Worm (Caenorhabditis elegans): Measurements from ENCODE around the gene tag-290.

Gene tag-290

ce11 chrV:11605227-11605626 lies 7.9 kb upstream of the tag-290 start:
- TF ChIP-seq nhr-20 (tag; optimal IDR thresholded peaks at IDR 0.05) (no peak), ceh-82 (tag; optimal IDR thresholded peaks at IDR 0.05) (peak in 1 of 3 experiments; percentile 10), egl-27 (tag; optimal IDR thresholded peaks at IDR 0.05) (no peak), nhr-77 (tag; optimal IDR thresholded peaks at IDR 0.05) (peak; percentile 32)

ce11 chrV:11606424-11606823 lies 6.7 kb upstream of the tag-290 start, which contains the start of gene idpp-16:
Gene idpp-16 (minus strand): TSS chrV:11606524.
- TF ChIP-seq elt-3 (tag; optimal IDR thresholded peaks at IDR 0.05) (no peak), F16B12.6 (tag; optimal IDR thresholded peaks at IDR 0.05) (no peak), nhr-71 (tag; optimal IDR thresholded peaks at IDR 0.05) (no peak), sup-37 (GFP tag; optimal IDR thresholded peaks at IDR 0.05) (no peak), elt-2 (tag; optimal IDR thresholded peaks at IDR 0.05) (no peak), nhr-77 (tag; optimal IDR thresholded peaks at IDR 0.05) (no peak), ets-5 (GFP tag; IDR thresholded peaks at IDR 0.05) (no peak), ceh-63 (GFP tag; optimal IDR thresholded peaks at IDR 0.05) (no peak), vab-15 (tag; optimal IDR thresholded peaks at IDR 0.05) (no peak), mef-2 (tag; optimal IDR thresholded peaks at IDR 0.05) (no peak), irx-1 (tag; optimal IDR thresholded peaks at IDR 0.05) (no peak), fkh-10 (GFP tag; optimal IDR thresholded peaks at IDR 0.05) (no peak), lin-14 (GFP tag; optimal IDR thresholded peaks at IDR 0.05) (no peak), unc-30 (tag; optimal IDR thresholded peaks at IDR 0.05) (no peak)

- no peak for TF ChIP-seq aly-2 (tag; optimal IDR thresholded peaks at IDR 0.05)
- TF ChIP-seq hpl-2 (GFP tag; optimal IDR thresholded peaks at IDR 0.05): no peak
- TF ChIP-seq nhr-12 (tag; optimal IDR thresholded peaks at IDR 0.05): no peak
- no peak for TF ChIP-seq egl-27 (tag; optimal IDR thresholded peaks at IDR 0.05)
- TF ChIP-seq unc-30 (tag; optimal IDR thresholded peaks at IDR 0.05): no peak
- TF ChIP-seq fkh-8 (tag; optimal IDR thresholded peaks at IDR 0.05): no peak
Measured at ce11 chrV:11610049-11610448, 3.1 kb upstream of the tag-290 start, which contains the start of gene piit-1. Gene piit-1 (minus strand): TSS chrV:11610149.

- TF ChIP-seq tbx-2 (tag; optimal IDR thresholded peaks at IDR 0.05): peak; percentile 78
- no peak for TF ChIP-seq ceh-90 (tag; optimal IDR thresholded peaks at IDR 0.05)
- TF ChIP-seq mep-1 (tag; optimal IDR thresholded peaks at IDR 0.05): peak; percentile 72
- no peak for TF ChIP-seq aha-1 (tag; optimal IDR thresholded peaks at IDR 0.05)
- peak; percentile 64 for TF ChIP-seq elt-2 (tag; optimal IDR thresholded peaks at IDR 0.05)
- TF ChIP-seq elt-3 (tag; optimal IDR thresholded peaks at IDR 0.05): peak in 2 of 6 experiments; percentile 35 to 83
- no peak for TF ChIP-seq fos-1 (tag; optimal IDR thresholded peaks at IDR 0.05)
- TF ChIP-seq hlh-4 (tag; optimal IDR thresholded peaks at IDR 0.05): no peak
- peak; percentile 80 for TF ChIP-seq xbp-1 (tag; optimal IDR thresholded peaks at IDR 0.05)
- no peak for TF ChIP-seq nhr-76 (tag; optimal IDR thresholded peaks at IDR 0.05)
- peak; percentile 86 for TF ChIP-seq snu-23 (GFP tag; optimal IDR thresholded peaks at IDR 0.05)
- no peak for TF ChIP-seq C34B4.2 (tag; optimal IDR thresholded peaks at IDR 0.05)
- TF ChIP-seq ces-1 (GFP tag; optimal IDR thresholded peaks at IDR 0.05): no peak
- TF ChIP-seq egl-13 (tag; optimal IDR thresholded peaks at IDR 0.05): peak; percentile 49
- TF ChIP-seq pqm-1 (tag; optimal IDR thresholded peaks at IDR 0.05): no peak
- no peak for TF ChIP-seq fkh-4 (tag; optimal IDR thresholded peaks at IDR 0.05; ENCODE audit: borderline replicate concordance)
- TF ChIP-seq mab-9 (GFP tag; IDR thresholded peaks at IDR 0.05): no peak
- TF ChIP-seq ztf-11 (tag; optimal IDR thresholded peaks at IDR 0.05): peak in 1 of 2 experiments; percentile 61
- peak; percentile 21 for TF ChIP-seq jun-1 (tag; optimal IDR thresholded peaks at IDR 0.05)
- no peak for TF ChIP-seq unc-62 (GFP tag; optimal IDR thresholded peaks at IDR 0.05)
- TF ChIP-seq nhr-90 (tag; optimal IDR thresholded peaks at IDR 0.05; ENCODE audit: poor library complexity): peak; percentile 86
- TF ChIP-seq nhr-11 (tag; optimal IDR thresholded peaks at IDR 0.05): peak; percentile 2
- TF ChIP-seq hlh-17 (GFP tag; optimal IDR thresholded peaks at IDR 0.05; ENCODE audit: borderline replicate concordance): no peak
- TF ChIP-seq nhr-85 (tag): peak; percentile 89
- TF ChIP-seq ama-1 (optimal IDR thresholded peaks at IDR 0.05): no peak
- TF ChIP-seq ceh-88 (GFP tag; IDR thresholded peaks at IDR 0.05): peak; percentile 56; the same call in 1 of the 2 replicates
- peak; percentile 35 for TF ChIP-seq lin-39 (tag; optimal IDR thresholded peaks at IDR 0.05)
- peak; percentile 7 for TF ChIP-seq sox-4 (tag; optimal IDR thresholded peaks at IDR 0.05)
- peak; percentile 79 for TF ChIP-seq dsc-1 (tag; optimal IDR thresholded peaks at IDR 0.05)
- no peak for TF ChIP-seq sptf-1 (tag; optimal IDR thresholded peaks at IDR 0.05)
- no peak for TF ChIP-seq fkh-10 (GFP tag; optimal IDR thresholded peaks at IDR 0.05)
Measured at ce11 chrV:11610481-11610880, 2.6 kb upstream of the tag-290 start, which contains the start of gene sas-5. Gene sas-5 (plus strand): TSS chrV:11610737.
